Fruit fly (Drosophila melanogaster): ENCODE data around the gene Cpr65Eb.

Gene Cpr65Eb

DNA sequence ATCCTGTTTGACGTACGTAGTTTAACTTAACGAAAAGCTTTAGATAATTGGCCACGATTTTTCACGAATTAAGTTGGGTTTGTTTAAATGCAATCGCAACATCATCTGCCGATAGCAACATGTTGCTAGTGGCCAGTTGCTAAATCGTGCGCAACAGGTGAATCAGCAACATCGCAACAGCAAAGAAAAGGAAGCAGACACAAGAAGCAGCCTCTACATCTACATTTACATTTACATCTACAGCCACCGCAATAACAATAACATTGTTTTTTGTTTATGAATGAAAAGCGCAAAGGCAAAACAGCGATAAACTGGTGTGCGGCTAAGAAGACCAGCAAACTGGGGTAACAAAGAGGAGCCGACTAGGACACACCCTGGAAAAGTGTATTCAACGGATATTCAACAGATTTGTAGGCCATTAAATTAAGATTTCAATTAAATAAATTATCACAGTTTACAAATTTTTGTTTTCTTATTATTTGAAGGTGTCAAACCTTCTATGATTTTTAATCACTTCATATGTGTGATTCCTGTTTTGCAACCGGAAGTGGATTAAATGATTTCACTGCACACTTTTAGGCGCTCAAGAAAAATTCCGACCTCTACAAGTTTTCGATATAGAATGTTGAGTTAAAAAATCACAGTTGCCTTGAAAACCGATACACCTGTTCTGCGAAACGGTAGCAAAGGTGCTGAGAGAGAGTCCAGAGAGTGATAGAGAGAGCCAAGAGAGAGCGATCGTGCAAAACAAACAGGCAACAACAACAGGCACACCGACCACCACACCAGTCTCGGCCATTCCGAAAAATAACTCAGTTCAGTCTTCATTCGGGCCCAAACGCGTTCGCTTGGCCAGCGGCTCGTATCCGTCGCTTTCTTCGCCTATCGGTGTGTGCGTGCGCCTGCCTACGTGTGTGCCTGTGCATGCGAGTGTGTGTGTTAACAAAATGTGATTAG, 45.4 kb upstream of the Cpr65Eb start, which contains the start of gene melt (continued):
- TF ChIP-seq Hmx (GFP tag; optimal IDR thresholded peaks at IDR 0.05), result peak; percentile 81
- 0 out of 2 replicates have a peak, but pooled peaks have one; percentile 39 for TF ChIP-seq unc-4 (GFP tag; IDR thresholded peaks at IDR 0.05; ENCODE audit: partially characterized antibody)
- peak; percentile 76; the same call in 1 of the 2 replicates for TF ChIP-seq ttk (GFP tag; IDR thresholded peaks at IDR 0.05)
- TF ChIP-seq wor (GFP tag; IDR thresholded peaks at IDR 0.05), result peak; percentile 62; the same call in 1 of the 2 replicates
- peak; percentile 66 for TF ChIP-seq Bdp1 (GFP tag; optimal IDR thresholded peaks at IDR 0.05)
- no peak for TF ChIP-seq MTF-1 (GFP tag; optimal IDR thresholded peaks at IDR 0.05; ENCODE audit: borderline replicate concordance)
- TF ChIP-seq CG15011 (GFP tag; optimal IDR thresholded peaks at IDR 0.05), result peak; percentile 84
- peak; percentile 87 for TF ChIP-seq CG14710 (tag; optimal IDR thresholded peaks at IDR 0.05)
- peak; percentile 93 for TF ChIP-seq Atf-2 (GFP tag; optimal IDR thresholded peaks at IDR 0.05)
- TF ChIP-seq CG1792 (GFP tag; optimal IDR thresholded peaks at IDR 0.05), result peak; percentile 82
- peak; percentile 85 for TF ChIP-seq Chrac-16 (GFP tag; optimal IDR thresholded peaks at IDR 0.05)
- TF ChIP-seq CG13894 (tag; optimal IDR thresholded peaks at IDR 0.05), result peak; percentile 39
- peak; percentile 91 for TF ChIP-seq Jarid2 (GFP tag; optimal IDR thresholded peaks at IDR 0.05)
- peak; percentile 85 for TF ChIP-seq nau (GFP tag; optimal IDR thresholded peaks at IDR 0.05)
- TF ChIP-seq slp2 (GFP tag; optimal IDR thresholded peaks at IDR 0.05), result peak; percentile 88
- TF ChIP-seq salm (tag; optimal IDR thresholded peaks at IDR 0.05), result peak; percentile 49
- TF ChIP-seq Doc2 (GFP tag; IDR thresholded peaks at IDR 0.05), result peak; percentile 63; the same call in 1 of the 2 replicates
- TF ChIP-seq dimm (GFP tag; IDR thresholded peaks at IDR 0.05), result 0 out of 2 replicates have a peak, but pooled peaks have one; percentile 25
- 0 out of 2 replicates have a peak, but pooled peaks have one; percentile 47 for TF ChIP-seq gt (GFP tag; IDR thresholded peaks at IDR 0.05)
- TF ChIP-seq hth (optimal IDR thresholded peaks at IDR 0.05), result no peak
- TF ChIP-seq Taf1 (GFP tag; IDR thresholded peaks at IDR 0.05), result peak; percentile 43
- TF ChIP-seq CG42726 (GFP tag; IDR thresholded peaks at IDR 0.05; ENCODE audit: partially characterized antibody), result peak; percentile 41; the same call in 1 of the 2 replicates
- no peak for TF ChIP-seq nerfin-2 (GFP tag; IDR thresholded peaks at IDR 0.05; ENCODE audit: partially characterized antibody)
- peak; percentile 89 for TF ChIP-seq CG18619 (GFP tag; optimal IDR thresholded peaks at IDR 0.05)
- TF ChIP-seq Xbp1 (GFP tag; optimal IDR thresholded peaks at IDR 0.05), result peak; percentile 88
- peak; percentile 58 for TF ChIP-seq CG33213 (GFP tag; optimal IDR thresholded peaks at IDR 0.05)
- TF ChIP-seq CG12299 (tag; optimal IDR thresholded peaks at IDR 0.05), result peak; percentile 58
- peak; percentile 59 for TF ChIP-seq CG14965 (GFP tag; optimal IDR thresholded peaks at IDR 0.05; ENCODE audit: borderline replicate concordance)
- peak; percentile 86 for TF ChIP-seq CG12155 (GFP tag; optimal IDR thresholded peaks at IDR 0.05)
- peak; percentile 78 for TF ChIP-seq esg (GFP tag; conservative IDR thresholded peaks at IDR 0.05)
- no peak for TF ChIP-seq Lpt (GFP tag; optimal IDR thresholded peaks at IDR 0.05)
- TF ChIP-seq CG8924 (tag; optimal IDR thresholded peaks at IDR 0.05), result peak; percentile 94
- TF ChIP-seq ftz-f1 (GFP tag; optimal IDR thresholded peaks at IDR 0.05), result no peak
- 0 out of 3 replicates have a peak, but pooled peaks have one; percentile 13 for TF ChIP-seq CG16813 (GFP tag; IDR thresholded peaks at IDR 0.05; ENCODE audit: partially characterized antibody)
- peak; percentile 94 for TF ChIP-seq CG30403 (GFP tag; optimal IDR thresholded peaks at IDR 0.05)
- TF ChIP-seq B-H2 (GFP tag; optimal IDR thresholded peaks at IDR 0.05), result peak; percentile 25
- peak; percentile 71 for TF ChIP-seq NC2β (GFP tag; optimal IDR thresholded peaks at IDR 0.05)
- peak; percentile 55 for TF ChIP-seq CG32772 (GFP tag; IDR thresholded peaks at IDR 0.05)
- 0 out of 2 replicates have a peak, but pooled peaks have one; percentile 10 for TF ChIP-seq CG5953 (GFP tag; IDR thresholded peaks at IDR 0.05)
- TF ChIP-seq Drgx (GFP tag; IDR thresholded peaks at IDR 0.05), result peak; percentile 56
- peak; percentile 81 for TF ChIP-seq maf-S (GFP tag; optimal IDR thresholded peaks at IDR 0.05)
- TF ChIP-seq fru (optimal IDR thresholded peaks at IDR 0.05), result no peak
- peak; percentile 87 for TF ChIP-seq cato (GFP tag; optimal IDR thresholded peaks at IDR 0.05; ENCODE audit: borderline replicate concordance)
- TF ChIP-seq CG17328 (GFP tag; IDR thresholded peaks at IDR 0.05), result peak; percentile 64
- TF ChIP-seq CG6175 (GFP tag; IDR thresholded peaks at IDR 0.05), result no peak
- peak; percentile 96 for TF ChIP-seq CG17361 (GFP tag; IDR thresholded peaks at IDR 0.05)
- TF ChIP-seq Hr78 (GFP tag; optimal IDR thresholded peaks at IDR 0.05), result peak in 1 of 2 experiments; percentile 45
- peak; percentile 24 for TF ChIP-seq abd-A (tag; optimal IDR thresholded peaks at IDR 0.05)

Data from whole organism, embryonic.